Worm (Caenorhabditis elegans) whole organism, dauer: ENCODE measurements around the gene R08F11.4.

Source experiments
- unc-62 ChIP-seq: sonication (generic microtip); optimal IDR thresholded peaks from 2 replicates; lab custom pipeline; 2017; ENCODE audit warnings: missing biosample characterization, missing genetic modification reagents, missing genetic modification characterization

R08F11.4 gene

DNA sequence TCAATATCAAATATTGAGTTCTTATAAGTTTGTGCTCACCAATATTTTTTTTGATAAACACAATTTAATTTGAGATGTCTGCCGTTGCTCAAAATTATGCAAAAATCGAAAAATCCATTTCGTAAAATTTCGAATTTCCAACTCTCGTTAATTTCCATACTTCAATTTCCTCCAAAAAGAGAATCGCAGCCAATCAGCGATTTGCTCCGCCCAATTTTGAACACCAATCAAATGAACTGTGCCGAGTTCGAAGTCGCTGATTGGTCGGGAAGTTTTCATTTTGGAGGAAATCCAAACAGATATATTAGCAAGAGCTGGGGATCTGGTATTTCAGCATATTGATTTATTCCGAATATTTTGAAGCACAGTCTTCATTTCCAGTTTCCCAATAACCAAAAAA lies 2.5 kb upstream of the R08F11.4 start:
- no peak for TF ChIP-seq unc-62 (GFP tag; lab: Kevin White, UChicago)

DNA sequence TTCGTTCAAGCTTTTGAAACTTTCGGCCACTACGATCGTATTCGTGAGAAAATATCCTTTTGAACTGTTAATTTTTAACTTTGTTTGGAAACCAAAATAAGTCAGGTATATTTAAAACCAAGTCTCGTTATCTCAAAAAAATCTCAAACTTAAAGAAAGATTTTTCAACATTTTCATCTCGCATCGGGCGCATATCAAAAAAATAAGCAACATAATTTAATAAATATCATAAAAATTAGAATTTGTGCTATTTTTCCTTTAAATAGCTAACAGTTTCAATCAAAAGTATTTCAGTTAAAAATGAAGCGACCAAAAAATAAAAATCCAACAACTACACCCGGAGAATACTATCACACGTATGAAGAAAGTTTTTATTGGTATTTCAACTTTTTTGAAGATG lies 634 bp upstream of the R08F11.4 start, which contains the start of gene srw-7:
srw-7 (plus strand) TSS at position 301 of the 400 bp plus-strand sequence.
- TF ChIP-seq unc-62 (GFP tag; lab: Kevin White, UChicago) = no peak

DNA sequence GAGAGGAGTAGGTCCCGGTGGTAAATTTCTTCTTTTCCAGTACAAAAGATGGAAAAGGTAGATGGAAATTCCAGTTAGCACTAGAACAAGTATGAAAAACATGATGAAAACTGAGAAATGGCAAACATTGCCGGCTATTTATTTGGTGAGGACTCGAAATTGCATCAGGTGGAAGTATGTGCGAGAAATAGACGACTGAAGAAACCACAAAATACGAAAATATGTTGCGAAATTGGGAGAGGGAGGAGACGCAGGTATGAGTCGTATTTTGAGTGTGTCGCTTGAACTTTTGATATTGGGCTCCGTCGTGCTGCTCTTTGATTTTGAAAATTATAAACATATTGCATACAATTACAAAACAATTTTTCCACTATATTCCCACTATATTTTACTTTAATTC lies 2.0 kb downstream of the R08F11.4 start, which contains the start of gene cyp-33C8:
cyp-33C8 (minus strand) TSS at position 200 of the 400 bp plus-strand sequence.
- TF ChIP-seq unc-62 (GFP tag; lab: Kevin White, UChicago) = no peak

DNA sequence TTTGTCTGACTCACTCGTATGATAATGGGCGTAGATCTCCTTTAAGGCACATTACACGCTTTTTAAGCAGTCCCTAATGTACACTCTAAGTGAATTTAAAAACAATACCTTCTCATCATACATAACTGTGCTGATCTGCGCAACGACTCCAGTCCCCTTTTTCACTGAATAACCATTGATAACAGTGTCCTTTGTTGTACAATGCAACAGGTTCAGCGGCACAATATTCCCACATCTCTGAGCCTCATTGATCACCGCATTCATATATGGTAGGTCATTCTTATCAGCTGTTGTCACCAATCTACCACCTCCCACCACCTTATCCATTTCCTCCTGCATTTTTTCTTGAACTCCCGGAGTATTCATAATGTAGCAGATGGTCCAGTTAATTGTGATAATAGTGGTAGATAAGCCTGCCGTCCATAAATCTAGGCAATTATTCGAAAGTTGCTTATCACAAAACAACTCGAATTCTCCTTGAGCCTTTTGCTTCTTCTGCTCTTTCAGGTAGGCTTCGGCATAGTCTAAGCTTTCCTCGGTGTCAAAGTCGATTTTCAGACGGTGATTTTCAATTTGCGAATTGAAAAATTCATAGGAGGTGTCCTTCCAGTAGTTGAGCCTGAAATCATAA lies 3.4 kb downstream of the R08F11.4 start:
- no peak for TF ChIP-seq unc-62 (GFP tag; lab: Kevin White, UChicago)

DNA sequence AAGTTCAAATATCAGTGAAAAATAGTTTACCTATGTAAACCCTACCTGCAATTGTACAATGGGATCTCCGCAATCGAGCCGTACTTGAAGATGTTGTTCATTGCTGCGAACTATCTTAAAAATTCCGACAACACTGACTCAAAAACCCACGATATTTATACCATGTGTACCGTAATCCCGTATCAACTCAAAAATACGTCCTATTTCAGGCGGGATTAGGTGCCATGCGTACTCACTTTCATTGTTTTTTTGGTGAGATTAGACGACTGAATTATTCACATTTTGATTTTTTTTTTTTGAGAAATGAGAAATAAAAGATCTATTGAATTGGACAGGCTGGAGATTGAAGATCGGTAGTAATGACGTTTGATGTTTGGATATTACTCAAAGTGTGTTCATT lies 4.9 kb downstream of the R08F11.4 start, which contains the start of gene srt-30:
srt-30 (minus strand) TSS at position 101 of the 400 bp plus-strand sequence.
- TF ChIP-seq unc-62 (GFP tag; lab: Kevin White, UChicago) = no peak

DNA sequence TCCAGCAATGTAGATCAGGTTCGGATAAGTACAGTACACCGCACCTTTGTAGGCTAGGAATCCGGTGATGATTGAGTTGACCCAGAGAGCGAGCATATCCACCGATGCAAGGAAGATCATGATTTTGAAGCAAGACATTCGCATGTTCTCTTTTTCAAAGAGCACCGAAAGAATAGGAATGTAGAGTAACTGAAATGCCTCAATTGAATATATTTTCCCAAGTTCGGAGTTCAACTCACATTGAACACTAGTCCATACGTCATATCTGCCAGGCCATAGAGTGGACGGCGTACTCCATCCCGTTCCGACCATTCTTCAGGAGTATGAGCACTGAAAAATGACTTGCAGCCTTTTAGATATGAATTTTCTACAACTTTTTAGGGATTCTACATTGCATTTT lies 5.6 kb downstream of the R08F11.4 start:
- no peak for TF ChIP-seq unc-62 (GFP tag; lab: Kevin White, UChicago)

DNA sequence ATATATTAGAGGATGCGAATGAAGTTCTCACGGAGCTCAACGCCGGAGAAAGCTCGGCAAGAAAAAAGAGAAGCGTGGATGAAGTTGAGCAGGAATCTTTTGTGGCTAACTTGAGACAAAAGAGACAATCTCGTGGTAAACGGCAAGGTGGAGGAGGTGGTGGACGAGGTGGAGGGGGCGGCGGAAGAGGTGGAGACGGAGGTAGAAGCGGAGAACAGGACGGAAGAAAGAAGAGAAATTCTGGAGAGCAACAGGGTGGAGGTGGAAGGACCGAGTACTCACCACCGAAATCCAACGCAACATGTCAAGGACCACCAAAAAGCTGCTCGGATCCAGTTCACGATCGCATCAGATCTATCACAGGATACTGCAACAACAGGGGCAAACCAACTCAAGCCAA lies 14.9 kb downstream of the R08F11.4 start:
- TF ChIP-seq unc-62 (GFP tag; lab: Kevin White, UChicago) = no peak

DNA sequence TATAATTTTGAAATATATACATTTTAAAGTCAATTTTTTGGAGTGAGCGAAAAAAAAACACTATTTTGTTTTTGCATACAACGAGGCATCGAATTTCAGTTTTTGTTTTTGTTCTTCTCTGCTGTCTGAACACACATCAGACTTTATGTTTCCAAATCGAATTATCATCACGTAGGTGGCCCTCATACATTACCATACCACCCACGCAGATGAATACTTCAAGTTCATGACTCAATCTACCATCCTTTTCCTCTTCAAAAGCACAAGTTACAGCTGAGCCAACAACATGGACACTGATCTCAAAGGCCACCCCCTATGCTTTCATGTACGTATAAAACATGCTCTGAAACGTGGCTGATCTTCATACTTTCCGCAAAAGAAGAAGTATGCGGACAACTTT lies 15.6 kb downstream of the R08F11.4 start, which contains the start of gene R08F11.7:
R08F11.7 (plus strand) TSS at position 301 of the 400 bp plus-strand sequence.
- TF ChIP-seq unc-62 (GFP tag; lab: Kevin White, UChicago) = no peak

DNA sequence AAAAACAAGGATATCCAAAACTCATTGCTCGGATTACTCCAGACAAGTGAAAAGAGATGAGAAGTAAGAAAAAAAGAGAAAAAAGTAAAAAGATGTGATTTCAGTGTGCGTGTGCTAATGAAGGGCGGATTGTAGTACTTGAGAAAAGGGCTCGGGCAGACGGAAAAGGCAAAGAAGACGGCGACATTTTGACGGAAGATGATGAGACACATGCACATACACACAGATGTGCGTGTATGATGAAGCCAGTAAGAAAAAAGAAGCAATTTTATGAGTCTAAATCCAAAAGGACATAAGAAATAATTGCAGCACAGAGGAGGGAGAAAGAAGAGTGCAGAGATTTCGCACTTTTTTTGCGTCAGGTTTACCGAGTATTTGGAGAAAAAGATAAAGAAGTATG lies 16.8 kb downstream of the R08F11.4 start:
- TF ChIP-seq unc-62 (GFP tag; lab: Kevin White, UChicago) = no peak

DNA sequence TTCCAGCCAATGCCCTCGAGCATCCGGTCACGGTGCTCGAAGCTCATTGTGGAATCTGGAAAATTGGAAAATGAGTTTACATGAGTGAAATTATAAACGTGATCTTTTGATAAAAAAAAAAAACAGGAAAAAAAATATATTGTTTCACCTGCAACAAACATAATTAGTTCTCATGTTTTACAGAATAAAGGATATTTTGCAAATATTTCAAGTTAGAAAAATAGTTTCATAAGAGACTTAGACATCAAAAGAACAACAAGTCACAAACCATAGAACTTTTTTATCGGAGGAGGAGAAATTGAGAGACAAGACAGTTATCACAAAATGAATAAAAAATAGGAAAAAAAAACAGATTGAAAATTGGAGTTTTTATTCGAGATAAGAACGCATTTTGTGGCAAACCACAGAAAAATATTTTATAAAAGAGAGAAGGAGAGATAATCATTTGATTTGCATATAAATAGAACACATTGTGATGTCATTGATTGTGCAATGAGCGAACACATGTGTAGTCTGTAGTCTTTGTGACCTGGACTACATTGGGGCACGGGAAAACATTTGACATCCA lies 21.1 kb downstream of the R08F11.4 start, which contains the start of gene R08F11.1:
R08F11.1 (minus strand) TSS at position 51 of the 568 bp plus-strand sequence.
- TF ChIP-seq unc-62 (GFP tag; lab: Kevin White, UChicago) = no peak

DNA sequence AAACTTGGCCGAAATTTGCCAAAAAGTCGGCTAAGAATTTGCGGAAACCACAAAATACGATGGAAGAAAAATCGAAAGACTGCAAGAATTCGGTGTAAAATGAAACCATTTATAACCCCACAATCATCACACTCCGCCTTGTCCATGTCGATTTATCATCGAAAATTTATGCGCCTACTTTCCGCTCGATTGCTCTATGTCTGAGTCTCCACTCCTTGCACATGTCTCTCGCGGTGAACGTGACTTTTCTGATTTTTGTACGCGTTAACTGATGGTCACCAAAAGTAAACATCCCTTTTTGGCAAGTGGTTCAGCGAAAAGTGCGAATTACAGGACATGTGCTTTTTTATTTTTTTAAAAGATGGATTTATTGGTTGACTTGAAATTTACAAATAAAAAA lies 28.4 kb downstream of the R08F11.4 start:
- no peak for TF ChIP-seq unc-62 (GFP tag; lab: Kevin White, UChicago)

DNA sequence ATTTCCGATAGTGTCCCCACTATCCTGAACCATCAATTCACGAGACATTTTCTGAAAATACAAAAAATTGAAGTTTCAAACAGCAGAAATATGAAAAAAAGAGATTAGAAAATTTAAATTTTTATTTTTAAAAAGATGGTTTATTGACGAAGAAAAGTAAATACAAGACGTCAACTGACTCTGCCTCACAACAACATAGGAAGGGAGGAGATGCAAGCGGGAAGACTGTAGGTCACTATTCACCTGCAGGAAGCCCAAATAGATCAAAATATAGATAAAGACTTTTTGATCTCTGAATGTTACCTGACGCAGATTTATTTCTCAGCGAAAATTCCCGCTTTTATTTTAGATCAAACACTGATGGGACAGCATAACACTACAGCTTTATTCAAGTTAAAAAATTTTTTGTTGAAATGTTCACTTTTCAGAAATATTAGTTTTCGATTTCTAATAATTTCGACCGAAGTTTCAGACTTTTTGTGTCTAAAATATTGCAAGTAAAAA lies 29.2 kb downstream of the R08F11.4 start, which contains the start of gene cysl-3:
cysl-3 (minus strand) TSS at position 51 of the 504 bp plus-strand sequence.
- no peak for TF ChIP-seq unc-62 (GFP tag; lab: Kevin White, UChicago)

DNA sequence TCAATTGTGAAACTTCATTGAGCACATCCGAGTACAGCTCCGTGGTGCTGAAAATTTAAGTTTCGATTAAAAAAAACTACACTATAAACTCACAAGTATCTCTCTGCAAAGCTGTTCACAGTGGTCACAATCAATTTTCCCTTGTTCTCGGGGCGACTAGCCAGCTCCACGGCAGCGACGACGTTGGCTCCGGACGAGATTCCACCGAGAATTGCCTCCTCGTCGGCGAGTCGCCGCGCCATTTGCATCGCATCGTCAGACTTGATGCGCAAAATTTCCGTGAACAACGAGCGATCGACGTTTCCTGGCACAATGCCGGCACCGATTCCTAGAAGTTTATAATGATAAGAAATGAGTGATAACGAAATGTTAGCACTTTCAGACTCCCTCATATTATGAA lies 30.7 kb downstream of the R08F11.4 start:
- TF ChIP-seq unc-62 (GFP tag; lab: Kevin White, UChicago) = no peak

DNA sequence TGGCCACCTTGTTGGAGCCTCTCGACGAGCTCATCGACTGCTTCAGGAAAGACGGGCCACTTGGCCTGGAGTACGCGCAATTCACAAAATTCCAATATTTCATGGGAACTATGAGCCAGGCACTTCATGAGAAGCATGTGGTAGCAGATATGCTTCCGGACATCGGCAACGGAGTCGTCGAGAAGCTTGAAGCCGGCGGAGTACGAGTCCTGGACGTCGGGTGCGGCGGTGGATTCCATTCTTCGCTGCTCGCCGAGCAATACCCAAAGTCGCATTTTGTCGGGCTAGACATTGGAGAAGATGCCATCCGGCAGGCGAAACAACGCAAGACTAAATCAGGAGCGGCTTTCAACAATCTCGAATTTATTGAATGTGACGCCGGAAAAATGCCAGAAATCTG lies 31.7 kb downstream of the R08F11.4 start:
- TF ChIP-seq unc-62 (GFP tag; lab: Kevin White, UChicago) = no peak

DNA sequence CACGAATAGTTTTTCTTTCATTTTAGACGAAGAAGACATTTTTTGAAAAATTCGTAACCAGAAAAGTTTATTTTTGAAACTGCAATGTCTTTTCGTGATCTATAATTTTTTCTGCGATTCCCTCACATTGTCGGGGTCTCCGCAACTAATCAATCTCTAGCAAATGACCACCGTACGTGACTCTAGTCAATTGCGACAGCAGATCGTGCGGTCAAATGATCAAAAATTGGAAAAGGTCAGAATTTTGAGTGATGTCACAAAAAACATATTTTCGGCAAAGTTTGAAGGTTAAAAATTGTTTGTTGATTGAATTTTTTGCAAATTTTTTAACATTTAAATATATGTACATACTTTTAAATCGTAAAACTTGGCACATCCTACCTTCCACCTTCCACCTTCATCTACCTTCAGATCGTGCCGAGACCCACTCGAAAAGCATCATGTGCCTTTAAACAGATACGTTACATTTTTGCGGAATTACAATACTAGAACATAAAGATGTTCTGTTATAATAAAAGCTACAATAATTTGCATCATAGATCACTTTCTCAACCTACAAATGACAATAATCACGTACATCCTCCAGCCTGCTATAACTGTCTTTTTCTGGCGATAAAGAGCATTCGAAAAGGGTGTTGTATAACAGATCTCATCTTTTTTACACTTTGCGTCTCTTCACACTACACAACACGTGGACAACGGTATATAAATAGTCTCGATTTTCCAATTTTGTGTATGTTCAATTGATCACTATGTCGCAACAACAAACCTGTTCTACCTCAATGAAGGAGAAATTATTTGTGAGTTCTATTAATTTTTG lies 33.7 kb downstream of the R08F11.4 start, which contains the start of the genes R08E5.1 and rips-1:
R08E5.1 (minus strand) TSS at position 82 of the 820 bp plus-strand sequence.
rips-1 (plus strand) TSS at position 585 of the 820 bp plus-strand sequence.
- no peak for TF ChIP-seq unc-62 (GFP tag; lab: Kevin White, UChicago)
